Worm (Caenorhabditis elegans) whole organism, L1 larva: ENCODE measurements around the gene szy-20.
A peak's percentile ranks its signal among the peaks of the same experiment; 100 is the strongest.

Experiments
- C16A3.4 ChIP-seq: fragments of 150-350 bp; optimal IDR thresholded peaks from 2 replicates; lab custom pipeline; 2014; ENCODE audit warnings: missing biosample characterization, missing genetic modification characterization
- ama-1 ChIP-seq: fragments of 150-350 bp; optimal IDR thresholded peaks from 2 replicates; lab custom pipeline; 2014
- blmp-1 ChIP-seq: fragments of 150-350 bp; optimal IDR thresholded peaks from 2 replicates; lab custom pipeline; 2014; ENCODE audit warnings: missing biosample characterization, missing genetic modification characterization
- ceh-82 ChIP-seq, 3 experiments: fragments of 150-350 bp in 1 of 3; sonication (generic microtip) in 2 of 3; optimal IDR thresholded peaks; 2 replicates each; lab custom pipeline; 2014 to 2017; ENCODE audit warnings: missing biosample characterization in 3 of 3, missing genetic modification characterization in 3 of 3
- ceh-90 ChIP-seq: sonication (generic microtip); optimal IDR thresholded peaks from 2 replicates; lab custom pipeline; 2016; ENCODE audit warnings: missing genetic modification characterization, missing compliant biosample characterization
- ces-1 ChIP-seq: fragments of 150-350 bp; optimal IDR thresholded peaks from 2 replicates; lab custom pipeline; 2014; ENCODE audit warnings: missing biosample characterization, missing genetic modification reagents, missing genetic modification characterization
- dpl-1 ChIP-seq, 3 experiments: fragments of 150-350 bp in 2 of 3; sonication (generic microtip) in 1 of 3; optimal IDR thresholded peaks; 2 replicates each; lab custom pipeline; 2014 to 2017; ENCODE audit warnings: missing biosample characterization in 3 of 3, missing genetic modification characterization in 3 of 3, missing genetic modification reagents in 3 of 3
- efl-3 ChIP-seq: fragments of 200-800 bp; sonication (Bioruptor generic); optimal IDR thresholded peaks from 2 replicates; lab custom pipeline; 2018; ENCODE audit warnings: mild to moderate bottlenecking, missing genetic modification characterization, missing compliant biosample characterization
- egl-27 ChIP-seq, 2 experiments: fragments of 150-350 bp in 1 of 2; sonication (generic microtip); optimal IDR thresholded peaks; 3 replicates each; lab custom pipeline; 2017 to 2018; ENCODE audit warnings: missing biosample characterization in 2 of 2, missing genetic modification characterization in 2 of 2, missing genetic modification reagents in 2 of 2
- fkh-8 ChIP-seq: sonication (generic microtip); optimal IDR thresholded peaks from 2 replicates; lab custom pipeline; 2016; ENCODE audit warnings: mild to moderate bottlenecking, missing genetic modification characterization, missing compliant biosample characterization
- grh-1 ChIP-seq: fragments of 200-800 bp; sonication (Bioruptor generic); IDR thresholded peaks from 2 replicates; pipeline ENCODE4 v1.3.6; 2022; ENCODE audit warnings: missing genetic modification reagents, missing genetic modification characterization, missing compliant biosample characterization
- hlh-17 ChIP-seq: fragments of 200-800 bp; sonication (Bioruptor generic); optimal IDR thresholded peaks from 2 replicates; lab custom pipeline; 2018; ENCODE audit warnings: missing genetic modification characterization, mild to moderate bottlenecking, missing compliant biosample characterization, moderate library complexity, borderline replicate concordance
- irx-1 ChIP-seq: sonication (generic microtip); optimal IDR thresholded peaks from 2 replicates; lab custom pipeline; 2016; ENCODE audit warnings: missing genetic modification characterization, missing compliant biosample characterization
- isw-1 ChIP-seq: fragments of 200-800 bp; sonication (Bioruptor generic); IDR thresholded peaks from 2 replicates; pipeline ENCODE4 v1.3.6; 2022; ENCODE audit warnings: missing genetic modification characterization, missing compliant biosample characterization
- jun-1 ChIP-seq: fragments of 150-350 bp; optimal IDR thresholded peaks from 2 replicates; lab custom pipeline; 2014; ENCODE audit warnings: missing biosample characterization, missing genetic modification reagents, missing genetic modification characterization
- lin-14 ChIP-seq: fragments of 200-800 bp; sonication (Bioruptor generic); optimal IDR thresholded peaks from 2 replicates; lab custom pipeline; 2018; ENCODE audit warnings: mild to moderate bottlenecking, missing genetic modification characterization, moderate library complexity, missing compliant biosample characterization
- lin-35 ChIP-seq, 2 experiments: fragments of 150-350 bp; optimal IDR thresholded peaks; 2 replicates each; lab custom pipeline; 2014; ENCODE audit warnings: missing biosample characterization in 2 of 2, missing genetic modification characterization in 2 of 2, missing genetic modification reagents in 2 of 2
- lin-39 ChIP-seq: fragments of 150-350 bp; optimal IDR thresholded peaks from 2 replicates; lab custom pipeline; 2014; ENCODE audit warnings: missing biosample characterization, missing genetic modification reagents, missing genetic modification characterization
- lsy-2 ChIP-seq, 2 experiments: fragments of 150-350 bp; optimal IDR thresholded peaks; 2 replicates each; lab custom pipeline; 2014; ENCODE audit warnings: missing biosample characterization in 2 of 2, missing genetic modification characterization in 2 of 2
- mab-9 ChIP-seq: fragments of 200-800 bp; sonication (Bioruptor generic); IDR thresholded peaks from 2 replicates; pipeline ENCODE4 v1.3.6; 2022; ENCODE audit warnings: missing genetic modification reagents, missing genetic modification characterization, missing compliant biosample characterization
- mdl-1 ChIP-seq, 2 experiments: fragments of 150-350 bp; optimal IDR thresholded peaks; 2 replicates each; lab custom pipeline; 2014 to 2017; ENCODE audit warnings: missing biosample characterization in 2 of 2, missing genetic modification characterization in 2 of 2, inconsistent platforms in 1 of 2
- mep-1 ChIP-seq: fragments of 150-350 bp; optimal IDR thresholded peaks from 2 replicates; lab custom pipeline; 2014; ENCODE audit warnings: missing biosample characterization, missing genetic modification characterization
- nhr-19 ChIP-seq: fragments of 200-800 bp; sonication (Bioruptor generic); conservative IDR thresholded peaks from 2 replicates; pipeline ENCODE4 v1.3.6; 2022; ENCODE audit warnings: missing genetic modification characterization, missing compliant biosample characterization
- nhr-20 ChIP-seq: sonication (generic microtip); optimal IDR thresholded peaks from 2 replicates; lab custom pipeline; 2016; ENCODE audit warnings: mild to moderate bottlenecking, missing genetic modification characterization, missing compliant biosample characterization
- nhr-28 ChIP-seq: fragments of 150-350 bp; optimal IDR thresholded peaks from 2 replicates; lab custom pipeline; 2014; ENCODE audit warnings: missing biosample characterization, missing genetic modification characterization
- nhr-47 ChIP-seq: sonication (generic microtip); optimal IDR thresholded peaks from 2 replicates; lab custom pipeline; 2016; ENCODE audit warnings: mild to moderate bottlenecking, missing genetic modification characterization, moderate library complexity, missing compliant biosample characterization
- nhr-71 ChIP-seq: sonication (generic microtip); optimal IDR thresholded peaks from 2 replicates; lab custom pipeline; 2016; ENCODE audit warnings: mild to moderate bottlenecking, missing genetic modification characterization, moderate library complexity, missing compliant biosample characterization
- nhr-76 ChIP-seq: sonication (generic microtip); optimal IDR thresholded peaks from 2 replicates; lab custom pipeline; 2017; ENCODE audit warnings: missing biosample characterization, missing genetic modification characterization
- nhr-84 ChIP-seq: sonication (generic microtip); optimal IDR thresholded peaks from 2 replicates; lab custom pipeline; 2017; ENCODE audit warnings: missing biosample characterization, missing genetic modification characterization
- nhr-85 ChIP-seq: sonication (generic microtip); peaks from one replicate; lab custom pipeline; 2016; ENCODE audit warnings: missing genetic modification characterization, inconsistent platforms, missing compliant biosample characterization
- nhr-90 ChIP-seq: sonication (generic microtip); optimal IDR thresholded peaks from 2 replicates; lab custom pipeline; 2016; ENCODE audit warnings: mild to moderate bottlenecking, missing genetic modification characterization, missing compliant biosample characterization; ENCODE audit not compliant: poor library complexity
- pag-3 ChIP-seq: sonication (generic microtip); optimal IDR thresholded peaks from 2 replicates; lab custom pipeline; 2017; ENCODE audit warnings: missing genetic modification characterization, mild to moderate bottlenecking, missing compliant biosample characterization, antibody characterized with exemption, borderline replicate concordance; ENCODE audit not compliant: insufficient read depth
- pqm-1 ChIP-seq: sonication (generic microtip); optimal IDR thresholded peaks from 3 replicates; lab custom pipeline; 2017; ENCODE audit warnings: missing biosample characterization, missing genetic modification characterization
- rnt-1 ChIP-seq: sonication (generic microtip); optimal IDR thresholded peaks from 2 replicates; lab custom pipeline; 2016; ENCODE audit warnings: mild to moderate bottlenecking, missing genetic modification characterization, moderate library complexity, missing compliant biosample characterization
- skn-1 ChIP-seq: fragments of 150-350 bp; optimal IDR thresholded peaks from 2 replicates; lab custom pipeline; 2014; ENCODE audit warnings: missing biosample characterization, missing genetic modification characterization
- snu-23 ChIP-seq: sonication (generic microtip); optimal IDR thresholded peaks from 2 replicates; lab custom pipeline; 2016; ENCODE audit warnings: missing genetic modification characterization, missing compliant biosample characterization
- sptf-1 ChIP-seq: fragments of 150-350 bp; optimal IDR thresholded peaks from 2 replicates; lab custom pipeline; 2014; ENCODE audit warnings: missing biosample characterization, missing genetic modification characterization
- sup-37 ChIP-seq: fragments of 200-800 bp; sonication (Bioruptor generic); optimal IDR thresholded peaks from 2 replicates; lab custom pipeline; 2018; ENCODE audit warnings: mild to moderate bottlenecking, missing genetic modification characterization, missing compliant biosample characterization
- swsn-7 ChIP-seq: sonication (generic microtip); optimal IDR thresholded peaks from 2 replicates; lab custom pipeline; 2016; ENCODE audit warnings: missing genetic modification characterization, missing compliant biosample characterization
- tbx-2 ChIP-seq: sonication (generic microtip); optimal IDR thresholded peaks from 2 replicates; lab custom pipeline; 2016; ENCODE audit warnings: missing genetic modification characterization, missing compliant biosample characterization
- tlp-1 ChIP-seq: fragments of 150-350 bp; optimal IDR thresholded peaks from 2 replicates; lab custom pipeline; 2014; ENCODE audit warnings: missing biosample characterization, missing genetic modification characterization
- vab-15 ChIP-seq: sonication (generic microtip); optimal IDR thresholded peaks from 2 replicates; lab custom pipeline; 2017; ENCODE audit warnings: missing genotype, mild to moderate bottlenecking, missing genetic modification characterization, missing compliant biosample characterization
- xbp-1 ChIP-seq: sonication (generic microtip); optimal IDR thresholded peaks from 2 replicates; lab custom pipeline; 2016; ENCODE audit warnings: missing genetic modification characterization, missing compliant biosample characterization
- ztf-11 ChIP-seq, 2 experiments: sonication (generic microtip); optimal IDR thresholded peaks; 2 replicates each; lab custom pipeline; 2016 to 2017; ENCODE audit warnings: missing genetic modification characterization in 2 of 2, missing biosample characterization in 1 of 2, missing compliant biosample characterization in 1 of 2

Gene szy-20

ce11 chrII:8973516-8974043 is 4.4 kb upstream of the szy-20 start, which contains the start of gene tomm-40 (continued):
- TF ChIP-seq ceh-82 (tag; optimal IDR thresholded peaks at IDR 0.05; lab: Kevin White, UChicago) (no peak), mdl-1 (tag; optimal IDR thresholded peaks at IDR 0.05; lab: Kevin White, UChicago) (no peak), isw-1 (GFP tag; lab: Robert Waterston, UW) (no peak), nhr-90 (tag; lab: Kevin White, UChicago) (no peak), jun-1 (tag; lab: Kevin White, UChicago) (no peak), nhr-85 (tag; lab: Kevin White, UChicago) (no peak), dpl-1 (GFP tag; optimal IDR thresholded peaks at IDR 0.05; lab: Kevin White, UChicago) (peak; percentile 27 to 59 (median 48)), nhr-28 (tag; lab: Kevin White, UChicago) (no peak), ama-1 (no peak), lin-14 (GFP tag; lab: Kevin White, UChicago) (no peak), ces-1 (no peak), irx-1 (tag; lab: Kevin White, UChicago) (no peak), blmp-1 (peak; percentile 12), sup-37 (no peak), xbp-1 (tag; lab: Kevin White, UChicago) (no peak), nhr-20 (tag; lab: Kevin White, UChicago) (peak; percentile 3), snu-23 (no peak), nhr-19 (GFP tag; lab: Robert Waterston, UW) (no peak), fkh-8 (no peak), efl-3 (GFP tag; lab: Kevin White, UChicago) (no peak), nhr-47 (no peak), pqm-1 (tag; lab: Kevin White, UChicago) (no peak), C16A3.4 (tag; lab: Kevin White, UChicago) (no peak), mab-9 (GFP tag; lab: Robert Waterston, UW) (no peak), rnt-1 (no peak), lin-35 (GFP tag; optimal IDR thresholded peaks at IDR 0.05; lab: Kevin White, UChicago) (peak in 1 of 2 experiments; percentile 55), ceh-90 (tag; lab: Kevin White, UChicago) (no peak), lin-39 (tag; lab: Kevin White, UChicago) (no peak), nhr-84 (tag; lab: Kevin White, UChicago) (no peak), skn-1 (tag; lab: Kevin White, UChicago) (peak; percentile 5), lsy-2 (tag; optimal IDR thresholded peaks at IDR 0.05; lab: Kevin White, UChicago) (peak; percentile 34 to 51), mep-1 (peak; percentile 40), vab-15 (tag; lab: Kevin White, UChicago) (no peak), grh-1 (GFP tag; lab: Robert Waterston, UW) (no peak), nhr-71 (tag; lab: Kevin White, UChicago) (peak; percentile 31), tlp-1 (tag; lab: Kevin White, UChicago) (no peak), sptf-1 (no peak), nhr-76 (no peak), swsn-7 (tag; lab: Kevin White, UChicago) (peak; percentile 13), pag-3 (no peak), tbx-2 (tag; lab: Kevin White, UChicago) (no peak), ztf-11 (tag; optimal IDR thresholded peaks at IDR 0.05; lab: Kevin White, UChicago) (no peak), hlh-17 (GFP tag; lab: Kevin White, UChicago) (no peak), egl-27 (tag; optimal IDR thresholded peaks at IDR 0.05; lab: Kevin White, UChicago) (no peak)
